Fruit fly (Drosophila melanogaster) whole organism, embryonic: ENCODE data around the gene rho-5.

ENCODE experiments used
- Atf-2 ChIP-seq: fragments of 200-800 bp; sonication (Bioruptor generic); optimal IDR thresholded peaks from 2 replicates; lab custom pipeline; 2016; ENCODE audit warnings: missing biosample characterization, missing genetic modification characterization
- CG11093 ChIP-seq: fragments of 200-800 bp; sonication (Bioruptor generic); IDR thresholded peaks from 3 replicates; pipeline ENCODE4 v1.3.6; 2022; ENCODE audit warnings: missing biosample characterization, missing genetic modification characterization
- CG11504 ChIP-seq: fragments of 200-800 bp; sonication (Bioruptor generic); optimal IDR thresholded peaks from 3 replicates; lab custom pipeline; 2019; ENCODE audit warnings: missing biosample characterization, mild to moderate bottlenecking, missing genetic modification characterization, moderate library complexity
- CG13296 ChIP-seq: fragments of 200-800 bp; sonication (Bioruptor generic); optimal IDR thresholded peaks from 3 replicates; lab custom pipeline; 2018; ENCODE audit warnings: missing biosample characterization, mild to moderate bottlenecking, missing genetic modification characterization
- CG14860 ChIP-seq: fragments of 200-800 bp; sonication (Bioruptor generic); IDR thresholded peaks from 3 replicates; pipeline ENCODE4 v1.3.6; 2022; ENCODE audit warnings: missing biosample characterization, missing genetic modification characterization; ENCODE audit not compliant: partially characterized antibody
- CG15601 ChIP-seq: fragments of 200-800 bp; sonication (Bioruptor generic); optimal IDR thresholded peaks from 3 replicates; lab custom pipeline; 2019; ENCODE audit warnings: missing biosample characterization, mild to moderate bottlenecking, missing genetic modification characterization, moderate library complexity
- CG1602 ChIP-seq: fragments of 200-800 bp; sonication (Bioruptor generic); optimal IDR thresholded peaks from 3 replicates; lab custom pipeline; 2016; ENCODE audit warnings: missing biosample characterization, missing genetic modification characterization
- CG17612 ChIP-seq: fragments of 200-800 bp; sonication (Bioruptor generic); IDR thresholded peaks from 2 replicates; pipeline ENCODE4 v1.3.6; 2022; ENCODE audit warnings: missing biosample characterization, missing genetic modification characterization
- CG18764 ChIP-seq: fragments of 200-800 bp; sonication (Bioruptor generic); optimal IDR thresholded peaks from 3 replicates; lab custom pipeline; 2016; ENCODE audit warnings: missing biosample characterization, missing genetic modification characterization
- CG31441 ChIP-seq: fragments of 200-800 bp; sonication (Bioruptor generic); IDR thresholded peaks from 2 replicates; pipeline ENCODE4 v1.3.6; 2022; ENCODE audit warnings: missing biosample characterization, missing genetic modification characterization
- CG32767 ChIP-seq: fragments of 200-800 bp; sonication (Bioruptor generic); IDR thresholded peaks from 2 replicates; pipeline ENCODE4 v1.3.6; 2022; ENCODE audit warnings: missing biosample characterization, missing genetic modification characterization
- CG32772 ChIP-seq: fragments of 200-800 bp; sonication (Bioruptor generic); IDR thresholded peaks from 2 replicates; pipeline ENCODE4 v1.3.6; 2022; ENCODE audit warnings: missing biosample characterization, missing genetic modification characterization
- CG42726 ChIP-seq: fragments of 200-800 bp; sonication (Bioruptor generic); IDR thresholded peaks from 2 replicates; pipeline ENCODE4 v1.3.6; 2022; ENCODE audit warnings: missing biosample characterization, missing genetic modification characterization; ENCODE audit not compliant: partially characterized antibody
- CG4282 ChIP-seq: fragments of 200-800 bp; sonication (Bioruptor generic); optimal IDR thresholded peaks from 2 replicates; lab custom pipeline; 2016; ENCODE audit warnings: missing biosample characterization, missing genetic modification characterization
- CG6683 ChIP-seq: fragments of 200-800 bp; sonication (Bioruptor generic); optimal IDR thresholded peaks from 2 replicates; lab custom pipeline; 2017; ENCODE audit warnings: missing biosample characterization, mild to moderate bottlenecking, missing genetic modification characterization, missing genetic modification reagents
- CG8089 ChIP-seq: fragments of 200-800 bp; sonication (Bioruptor generic); optimal IDR thresholded peaks from 3 replicates; lab custom pipeline; 2016; ENCODE audit warnings: missing biosample characterization, missing genetic modification characterization
- CG8290 ChIP-seq, 3 experiments: fragments of 200-800 bp; sonication (Bioruptor generic); optimal IDR thresholded peaks; 2 replicates each; lab custom pipeline; 2016 to 2019; ENCODE audit warnings: missing biosample characterization in 3 of 3, missing genetic modification characterization in 3 of 3, mild to moderate bottlenecking in 2 of 3, moderate library complexity in 1 of 3
- CG8944 ChIP-seq: fragments of 200-800 bp; sonication (Bioruptor generic); optimal IDR thresholded peaks from 3 replicates; lab custom pipeline; 2016; ENCODE audit warnings: missing biosample characterization, missing genetic modification characterization
- CG9727 ChIP-seq: fragments of 200-800 bp; sonication (Bioruptor generic); optimal IDR thresholded peaks from 3 replicates; lab custom pipeline; 2017; ENCODE audit warnings: missing biosample characterization, mild to moderate bottlenecking, missing genetic modification characterization
- CG9797 ChIP-seq: fragments of 200-800 bp; sonication (Bioruptor generic); optimal IDR thresholded peaks from 3 replicates; lab custom pipeline; 2018; ENCODE audit warnings: missing biosample characterization, mild to moderate bottlenecking, missing genetic modification characterization
- CG9817 ChIP-seq: fragments of 200-800 bp; sonication (Bioruptor generic); optimal IDR thresholded peaks from 2 replicates; lab custom pipeline; 2018; ENCODE audit warnings: missing biosample characterization, mild to moderate bottlenecking, missing genetic modification characterization, moderate library complexity
- Doc3 ChIP-seq: fragments of 200-800 bp; sonication (Bioruptor generic); IDR thresholded peaks from 3 replicates; pipeline ENCODE4 v1.3.6; 2022; ENCODE audit warnings: missing biosample characterization, missing genetic modification characterization; ENCODE audit not compliant: partially characterized antibody
- Elba2 ChIP-seq: fragments of 200-800 bp; sonication (Bioruptor generic); optimal IDR thresholded peaks from 3 replicates; lab custom pipeline; 2016; ENCODE audit warnings: missing biosample characterization, missing genetic modification characterization
- GATAe ChIP-seq: fragments of 200-800 bp; sonication (Bioruptor generic); conservative IDR thresholded peaks from 2 replicates; pipeline ENCODE4 v1.3.6; 2022; ENCODE audit warnings: missing biosample characterization, missing genetic modification characterization
- Hand ChIP-seq: fragments of 200-800 bp; sonication (Bioruptor generic); optimal IDR thresholded peaks from 2 replicates; lab custom pipeline; 2017; ENCODE audit warnings: mild to moderate bottlenecking, missing biosample characterization, missing genetic modification reagents, missing genetic modification characterization
- Hr51 ChIP-seq, 2 experiments: fragments of 200-800 bp; sonication (Bioruptor generic); optimal IDR thresholded peaks; 2 replicates in 1 of 2; 3 replicates in 1 of 2; lab custom pipeline; 2016 to 2018; ENCODE audit warnings: missing biosample characterization in 2 of 2, missing genetic modification characterization in 2 of 2, mild to moderate bottlenecking in 1 of 2, moderate library complexity in 1 of 2
- Lim3 ChIP-seq: fragments of 200-800 bp; sonication (Bioruptor generic); IDR thresholded peaks from 2 replicates; pipeline ENCODE4 v1.3.6; 2022; ENCODE audit warnings: missing biosample characterization, missing genetic modification characterization
- Mes4 ChIP-seq: fragments of 200-800 bp; sonication (Bioruptor generic); optimal IDR thresholded peaks from 2 replicates; lab custom pipeline; 2016; ENCODE audit warnings: missing biosample characterization, missing genetic modification characterization
- Optix ChIP-seq: fragments of 200-800 bp; sonication (Bioruptor generic); IDR thresholded peaks from 3 replicates; pipeline ENCODE4 v1.3.6; 2022; ENCODE audit warnings: missing biosample characterization, missing genetic modification characterization
- amos ChIP-seq: fragments of 200-800 bp; sonication (Bioruptor generic); IDR thresholded peaks from 2 replicates; pipeline ENCODE4 v1.3.6; 2022; ENCODE audit warnings: missing biosample characterization, missing genetic modification characterization; ENCODE audit not compliant: partially characterized antibody
- az2 ChIP-seq: fragments of 200-800 bp; sonication (Bioruptor generic); optimal IDR thresholded peaks from 3 replicates; lab custom pipeline; 2016; ENCODE audit warnings: missing biosample characterization, missing genetic modification characterization
- bowl ChIP-seq: fragments of 200-800 bp; sonication (Bioruptor generic); IDR thresholded peaks from 2 replicates; pipeline ENCODE4 v1.3.6; 2022; ENCODE audit warnings: missing biosample characterization, missing genetic modification characterization
- cad ChIP-seq: fragments of >200 bp; optimal IDR thresholded peaks from 2 replicates; lab custom pipeline; 2017; ENCODE audit warnings: missing biosample characterization, missing genetic modification characterization
- en ChIP-seq: fragments of 200-800 bp; sonication (Bioruptor generic); optimal IDR thresholded peaks from 2 replicates; lab custom pipeline; 2016; ENCODE audit warnings: missing biosample characterization, missing genetic modification characterization
- eve ChIP-seq, 2 experiments: fragments of >200 bp; optimal IDR thresholded peaks; 2 replicates each; lab custom pipeline; 2017; ENCODE audit warnings: missing biosample characterization in 2 of 2, missing genetic modification characterization in 2 of 2
- fd102C ChIP-seq: fragments of 200-800 bp; sonication (Bioruptor generic); optimal IDR thresholded peaks from 2 replicates; lab custom pipeline; 2018; ENCODE audit warnings: missing biosample characterization, mild to moderate bottlenecking, missing genetic modification characterization, moderate library complexity
- gcm2 ChIP-seq: fragments of 200-800 bp; sonication (Bioruptor generic); optimal IDR thresholded peaks from 2 replicates; lab custom pipeline; 2016; ENCODE audit warnings: missing biosample characterization, missing genetic modification characterization
- gsb ChIP-seq: fragments of 200-800 bp; sonication (Bioruptor generic); IDR thresholded peaks from 2 replicates; pipeline ENCODE4 v1.3.6; 2022; ENCODE audit warnings: missing biosample characterization, missing genetic modification characterization
- gsb-n ChIP-seq: fragments of 200-800 bp; sonication (Bioruptor generic); optimal IDR thresholded peaks from 3 replicates; lab custom pipeline; 2018; ENCODE audit warnings: missing biosample characterization, mild to moderate bottlenecking, missing genetic modification characterization
- kah ChIP-seq: fragments of 200-800 bp; sonication (Bioruptor generic); optimal IDR thresholded peaks from 2 replicates; lab custom pipeline; 2018; ENCODE audit warnings: missing biosample characterization, mild to moderate bottlenecking, missing genetic modification characterization
- row ChIP-seq: fragments of 200-800 bp; sonication (Bioruptor generic); IDR thresholded peaks from 3 replicates; pipeline ENCODE4 v1.3.6; 2022; ENCODE audit warnings: missing biosample characterization, missing genetic modification characterization
- run ChIP-seq: fragments of 200-800 bp; sonication (Bioruptor generic); optimal IDR thresholded peaks from 3 replicates; lab custom pipeline; 2018; ENCODE audit warnings: missing biosample characterization, mild to moderate bottlenecking, missing genetic modification characterization
- sens-2 ChIP-seq: fragments of 200-800 bp; sonication (Bioruptor generic); IDR thresholded peaks from 2 replicates; pipeline ENCODE4 v1.3.6; 2022; ENCODE audit warnings: missing biosample characterization, missing genetic modification characterization
- sisA ChIP-seq: fragments of 200-800 bp; sonication (Bioruptor generic); IDR thresholded peaks from 2 replicates; pipeline ENCODE4 v1.3.6; 2022; ENCODE audit warnings: missing biosample characterization, missing genetic modification characterization
- toy ChIP-seq: fragments of 200-800 bp; sonication (Bioruptor generic); IDR thresholded peaks from 2 replicates; pipeline ENCODE4 v1.3.6; 2022; ENCODE audit warnings: missing biosample characterization, missing genetic modification characterization
- trh ChIP-seq: fragments of 200-800 bp; sonication (Bioruptor generic); optimal IDR thresholded peaks from 2 replicates; lab custom pipeline; 2016; ENCODE audit warnings: missing biosample characterization, missing genetic modification characterization
- vfl ChIP-seq: fragments of 200-800 bp; sonication (Bioruptor generic); optimal IDR thresholded peaks from 2 replicates; lab custom pipeline; 2016; ENCODE audit warnings: missing biosample characterization, missing genetic modification characterization
- wor ChIP-seq: fragments of 200-800 bp; sonication (Bioruptor generic); IDR thresholded peaks from 2 replicates; pipeline ENCODE4 v1.3.6; 2022; ENCODE audit warnings: missing biosample characterization, missing genetic modification characterization
- zen2 ChIP-seq: fragments of 200-800 bp; sonication (Bioruptor generic); IDR thresholded peaks from 3 replicates; pipeline ENCODE4 v1.3.6; 2022; ENCODE audit warnings: missing biosample characterization, missing genetic modification characterization; ENCODE audit not compliant: partially characterized antibody
- zf30C ChIP-seq: fragments of 200-800 bp; sonication (Bioruptor generic); optimal IDR thresholded peaks from 3 replicates; lab custom pipeline; 2018; ENCODE audit warnings: missing biosample characterization, mild to moderate bottlenecking, missing genetic modification characterization

The rho-5 gene

DNA sequence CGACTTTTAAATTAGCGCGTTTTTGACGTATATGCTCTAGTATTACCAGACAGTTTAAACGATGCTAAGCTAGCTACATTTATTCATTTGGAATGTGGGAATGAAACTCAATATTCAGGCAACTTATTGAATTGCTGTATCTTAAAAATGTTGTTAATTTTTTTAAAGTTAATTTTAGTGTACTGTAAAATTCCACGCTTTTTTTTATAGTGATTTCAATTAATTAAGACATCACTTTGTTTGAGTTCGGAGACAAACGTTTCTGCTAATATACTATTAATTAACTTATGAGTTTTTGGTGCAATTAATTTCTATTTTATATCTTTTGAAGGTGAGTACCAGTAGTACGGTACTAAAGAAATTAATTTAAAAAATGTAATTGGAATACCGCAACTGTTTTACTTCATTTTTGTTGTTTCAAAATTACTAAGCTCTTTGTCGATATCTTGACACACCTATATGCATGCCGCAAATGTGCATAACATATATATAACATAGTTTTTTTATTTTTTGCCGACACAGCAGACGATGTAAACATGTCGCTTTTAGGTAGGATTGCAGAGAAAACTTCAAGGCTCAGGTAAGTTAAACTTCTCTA is 12.6 kb upstream of the rho-5 start, which contains the start of the genes Cdk1 and mRpS7 (continued):
- TF ChIP-seq CG17612 (GFP tag; lab: Robert Waterston, UW) = no peak
- no peak for TF ChIP-seq run
- TF ChIP-seq Doc3 (GFP tag; lab: Robert Waterston, UW) = no peak
- TF ChIP-seq bowl (GFP tag; lab: Robert Waterston, UW) = no peak
- no peak for TF ChIP-seq en
- TF ChIP-seq kah (GFP tag; lab: Kevin White, UChicago) = no peak
- peak; percentile 28 for TF ChIP-seq CG9797 (GFP tag; lab: Kevin White, UChicago)
- TF ChIP-seq row (GFP tag; lab: Robert Waterston, UW) = peak; percentile 81
- no peak for TF ChIP-seq CG42726 (GFP tag; lab: Robert Waterston, UW)
- peak; percentile 13 for TF ChIP-seq gcm2 (GFP tag; lab: Kevin White, UChicago)
- TF ChIP-seq CG14860 (GFP tag; lab: Robert Waterston, UW) = no peak
- TF ChIP-seq vfl (GFP tag; lab: Kevin White, UChicago) = no peak
- TF ChIP-seq Lim3 (GFP tag; lab: Robert Waterston, UW) = no peak
- peak in 1 of 2 experiments; percentile 41 for TF ChIP-seq eve (GFP tag; optimal IDR thresholded peaks at IDR 0.05; lab: Kevin White, UChicago)
- peak; percentile 29 for TF ChIP-seq Elba2
- TF ChIP-seq CG6683 (GFP tag; lab: Kevin White, UChicago) = no peak
- peak; percentile 75 for TF ChIP-seq CG15601 (tag; lab: Kevin White, UChicago)
- peak; percentile 61; the same call in 1 of the 2 replicates for TF ChIP-seq CG32767 (GFP tag; lab: Robert Waterston, UW)
- TF ChIP-seq Mes4 (GFP tag; lab: Kevin White, UChicago) = peak; percentile 47
- 0 out of 2 replicates have a peak, but pooled peaks have one; percentile 20 for TF ChIP-seq sens-2 (GFP tag; lab: Robert Waterston, UW)
- TF ChIP-seq zen2 = no peak
- peak; percentile 85 for TF ChIP-seq CG11504
- TF ChIP-seq CG8290 (GFP tag; optimal IDR thresholded peaks at IDR 0.05; lab: Kevin White, UChicago) = peak; percentile 43
- TF ChIP-seq CG8290 (tag; optimal IDR thresholded peaks at IDR 0.05; lab: Kevin White, UChicago) = peak in 1 of 2 experiments; percentile 19
- TF ChIP-seq toy (GFP tag; lab: Robert Waterston, UW) = no peak
- TF ChIP-seq gsb-n (tag; lab: Kevin White, UChicago) = peak; percentile 76
- peak; percentile 38; the same call in 1 of the 2 replicates for TF ChIP-seq sisA (GFP tag; lab: Robert Waterston, UW)
- 0 out of 2 replicates have a peak, but pooled peaks have one; percentile 32 for TF ChIP-seq gsb (GFP tag; lab: Robert Waterston, UW)
- TF ChIP-seq Hr51 (GFP tag; optimal IDR thresholded peaks at IDR 0.05; lab: Kevin White, UChicago) = peak; percentile 4 to 81
- TF ChIP-seq Optix (GFP tag; lab: Robert Waterston, UW) = no peak
- TF ChIP-seq zf30C (GFP tag; lab: Kevin White, UChicago) = no peak
- no peak for TF ChIP-seq CG18764
- TF ChIP-seq cad (GFP tag; lab: Kevin White, UChicago) = no peak
- no peak for TF ChIP-seq fd102C (GFP tag; lab: Kevin White, UChicago)
- TF ChIP-seq GATAe (GFP tag; lab: Robert Waterston, UW) = no peak
- no peak for TF ChIP-seq amos (GFP tag; lab: Robert Waterston, UW)
- peak; percentile 42 for TF ChIP-seq CG8944
- TF ChIP-seq CG4282 = no peak
- TF ChIP-seq CG31441 (GFP tag; lab: Robert Waterston, UW) = peak; percentile 85
- TF ChIP-seq CG11093 (GFP tag; lab: Robert Waterston, UW) = 0 out of 3 replicates have a peak, but pooled peaks have one; percentile 16
- peak; percentile 60 for TF ChIP-seq trh
- TF ChIP-seq Hand (GFP tag; lab: Kevin White, UChicago) = no peak
- peak; percentile 42 for TF ChIP-seq CG8089
- TF ChIP-seq CG9727 = peak; percentile 77
- TF ChIP-seq az2 (GFP tag; lab: Kevin White, UChicago) = peak; percentile 67
- TF ChIP-seq CG9817 = peak; percentile 68
- TF ChIP-seq CG32772 = peak; percentile 72
- TF ChIP-seq CG1602 (GFP tag; lab: Kevin White, UChicago) = peak; percentile 70
- peak; percentile 54 for TF ChIP-seq CG13296 (GFP tag; lab: Kevin White, UChicago)
- peak; percentile 56; the same call in 1 of the 2 replicates for TF ChIP-seq wor (GFP tag; lab: Robert Waterston, UW)
- TF ChIP-seq Atf-2 (GFP tag; lab: Kevin White, UChicago) = peak; percentile 38
